Fruit fly (Drosophila melanogaster): ENCODE data around the gene CG11975.

dm6 chr3R:8981209-8981996, 11.7 kb upstream of the CG11975 start:
- TF ChIP-seq Ets96B (tag; optimal IDR thresholded peaks at IDR 0.05), result no peak
- TF ChIP-seq CG16779 (tag; optimal IDR thresholded peaks at IDR 0.05), result no peak
- TF ChIP-seq CG8632 (GFP tag; optimal IDR thresholded peaks at IDR 0.05), result no peak
- TF ChIP-seq CG11762 (GFP tag; optimal IDR thresholded peaks at IDR 0.05; ENCODE audit: insufficient read depth), result no peak
- no peak for TF ChIP-seq CG11294 (GFP tag; IDR thresholded peaks at IDR 0.05)
- no peak for TF ChIP-seq OdsH (GFP tag; optimal IDR thresholded peaks at IDR 0.05)
- no peak for TF ChIP-seq cyc (GFP tag; optimal IDR thresholded peaks at IDR 0.05)
- no peak for TF ChIP-seq Sox102F (GFP tag; optimal IDR thresholded peaks at IDR 0.05)
- no peak for TF ChIP-seq fd59A (GFP tag; optimal IDR thresholded peaks at IDR 0.05)

Data from whole organism, prepupa.